Fruit fly (Drosophila melanogaster) whole organism, adult: ENCODE data around the gene CG10694.

Experiments used
- CG12768 ChIP-seq: fragments of 200-800 bp; sonication (Bioruptor generic); optimal IDR thresholded peaks from 2 replicates; lab custom pipeline; 2017; ENCODE audit warnings: missing biosample characterization, missing genetic modification characterization, mild to moderate bottlenecking, moderate library complexity, missing genetic modification reagents
- CG7101 ChIP-seq: fragments of 200-800 bp; sonication (Bioruptor generic); optimal IDR thresholded peaks from 2 replicates; lab custom pipeline; 2018; ENCODE audit warnings: missing biosample characterization, mild to moderate bottlenecking, missing genetic modification characterization, moderate library complexity
- Clk ChIP-seq: fragments of 200-800 bp; sonication (Bioruptor generic); optimal IDR thresholded peaks from 2 replicates; lab custom pipeline; 2017; ENCODE audit warnings: missing biosample characterization, missing genetic modification characterization
- cic ChIP-seq: fragments of 200-800 bp; sonication (Bioruptor generic); optimal IDR thresholded peaks from 2 replicates; lab custom pipeline; 2017; ENCODE audit warnings: missing biosample characterization, mild to moderate bottlenecking, missing genetic modification characterization, moderate library complexity
- cnc ChIP-seq, 2 experiments: fragments of >200 bp; optimal IDR thresholded peaks; 2 replicates each; lab custom pipeline; 2017
- ovo ChIP-seq: fragments of 200-800 bp; sonication (Bioruptor generic); optimal IDR thresholded peaks from 2 replicates; lab custom pipeline; 2016; ENCODE audit warnings: missing biosample characterization, missing genetic modification characterization
- toe ChIP-seq: fragments of 200-800 bp; sonication (Bioruptor generic); optimal IDR thresholded peaks from 2 replicates; lab custom pipeline; 2016; ENCODE audit warnings: missing biosample characterization, missing genetic modification characterization

- TF ChIP-seq cnc (optimal IDR thresholded peaks at IDR 0.05; lab: Kevin White, UChicago) (no peak), ovo (GFP tag; lab: Kevin White, UChicago) (no peak), CG12768 (GFP tag; lab: Kevin White, UChicago) (no peak), toe (no peak), Clk (no peak), CG7101 (tag; lab: Kevin White, UChicago) (no peak), cic (no peak)
These were observed 15.2 kb downstream of the CG10694 start for dm6 chr3R:24122369-24122768.
